Fruit fly (Drosophila melanogaster) whole organism, embryonic: ENCODE data around the gene Osi17.

ENCODE experiments used
- Aef1 ChIP-seq: fragments of 200-800 bp; sonication (Bioruptor generic); IDR thresholded peaks from 3 replicates; pipeline ENCODE4 v1.3.6; 2022; ENCODE audit warnings: missing biosample characterization, missing genetic modification characterization
- BtbVII ChIP-seq: fragments of 200-800 bp; sonication (Bioruptor generic); optimal IDR thresholded peaks from 3 replicates; lab custom pipeline; 2017; ENCODE audit warnings: missing biosample characterization, mild to moderate bottlenecking, missing genetic modification characterization
- CG1024 ChIP-seq: fragments of 200-800 bp; sonication (Bioruptor generic); IDR thresholded peaks from 2 replicates; pipeline ENCODE4 v1.3.6; 2022; ENCODE audit warnings: missing biosample characterization, missing genetic modification characterization
- CG10959 ChIP-seq: fragments of 200-800 bp; sonication (Bioruptor generic); IDR thresholded peaks from 2 replicates; pipeline ENCODE4 v1.3.6; 2022; ENCODE audit warnings: missing biosample characterization, missing genetic modification characterization
- CG10979 ChIP-seq: fragments of 200-800 bp; sonication (Bioruptor generic); optimal IDR thresholded peaks from 2 replicates; lab custom pipeline; 2018; ENCODE audit warnings: missing biosample characterization, mild to moderate bottlenecking, missing genetic modification characterization, moderate library complexity
- CG11247 ChIP-seq: fragments of 200-800 bp; sonication (Bioruptor generic); IDR thresholded peaks from 2 replicates; pipeline ENCODE4 v1.3.6; 2022; ENCODE audit warnings: missing biosample characterization, missing genetic modification characterization
- CG11504 ChIP-seq: fragments of 200-800 bp; sonication (Bioruptor generic); optimal IDR thresholded peaks from 3 replicates; lab custom pipeline; 2019; ENCODE audit warnings: missing biosample characterization, mild to moderate bottlenecking, missing genetic modification characterization, moderate library complexity
- CG12155 ChIP-seq: fragments of 200-800 bp; sonication (Bioruptor generic); optimal IDR thresholded peaks from 3 replicates; lab custom pipeline; 2016; ENCODE audit warnings: missing biosample characterization, missing genetic modification characterization
- CG12299 ChIP-seq: fragments of 200-800 bp; sonication (Bioruptor generic); optimal IDR thresholded peaks from 2 replicates; lab custom pipeline; 2018; ENCODE audit warnings: missing biosample characterization, mild to moderate bottlenecking, missing genetic modification characterization
- CG12744 ChIP-seq: fragments of 200-800 bp; sonication (Bioruptor generic); optimal IDR thresholded peaks from 2 replicates; lab custom pipeline; 2016; ENCODE audit warnings: missing biosample characterization, missing genetic modification characterization
- CG13894 ChIP-seq: fragments of 200-800 bp; sonication (Bioruptor generic); optimal IDR thresholded peaks from 3 replicates; lab custom pipeline; 2018; ENCODE audit warnings: missing biosample characterization, mild to moderate bottlenecking, missing genetic modification characterization, moderate library complexity
- CG14441 ChIP-seq: fragments of 200-800 bp; sonication (Bioruptor generic); IDR thresholded peaks from 2 replicates; pipeline ENCODE4 v1.3.6; 2022; ENCODE audit warnings: missing biosample characterization, missing genetic modification characterization
- CG14667 ChIP-seq: fragments of 200-800 bp; sonication (Bioruptor generic); IDR thresholded peaks from 2 replicates; pipeline ENCODE4 v1.3.6; 2022; ENCODE audit warnings: missing biosample characterization, missing genetic modification characterization
- CG17829 ChIP-seq: fragments of 200-800 bp; optimal IDR thresholded peaks from 2 replicates; lab custom pipeline; 2019; ENCODE audit warnings: missing biosample characterization, mild to moderate bottlenecking, missing genetic modification characterization, moderate library complexity
- CG18011 ChIP-seq: fragments of 200-800 bp; sonication (Bioruptor generic); optimal IDR thresholded peaks from 2 replicates; lab custom pipeline; 2017; ENCODE audit warnings: missing biosample characterization, missing genetic modification characterization, mild to moderate bottlenecking, moderate library complexity, missing genotype
- CG1832 ChIP-seq: fragments of 200-800 bp; sonication (Bioruptor generic); optimal IDR thresholded peaks from 2 replicates; lab custom pipeline; 2017; ENCODE audit warnings: missing biosample characterization, mild to moderate bottlenecking, missing genetic modification characterization, inconsistent platforms
- CG18599 ChIP-seq: fragments of 200-800 bp; sonication (Bioruptor generic); optimal IDR thresholded peaks from 3 replicates; lab custom pipeline; 2017; ENCODE audit warnings: missing biosample characterization, missing genetic modification characterization, mild to moderate bottlenecking, moderate library complexity, missing genetic modification reagents
- CG18764 ChIP-seq: fragments of 200-800 bp; sonication (Bioruptor generic); optimal IDR thresholded peaks from 3 replicates; lab custom pipeline; 2016; ENCODE audit warnings: missing biosample characterization, missing genetic modification characterization
- CG2120 ChIP-seq: fragments of 200-800 bp; sonication (Bioruptor generic); optimal IDR thresholded peaks from 3 replicates; lab custom pipeline; 2016; ENCODE audit warnings: missing biosample characterization, missing genetic modification characterization
- CG2129 ChIP-seq: fragments of 200-800 bp; sonication (Bioruptor generic); IDR thresholded peaks from 2 replicates; pipeline ENCODE4 v1.3.6; 2022; ENCODE audit warnings: missing biosample characterization, missing genetic modification characterization; ENCODE audit not compliant: partially characterized antibody
- CG2712 ChIP-seq: fragments of 200-800 bp; optimal IDR thresholded peaks from 3 replicates; lab custom pipeline; 2019; ENCODE audit warnings: missing biosample characterization, mild to moderate bottlenecking, missing genetic modification characterization, moderate library complexity
- CG4360 ChIP-seq: fragments of 200-800 bp; sonication (Bioruptor generic); IDR thresholded peaks from 2 replicates; pipeline ENCODE4 v1.3.6; 2022; ENCODE audit warnings: missing biosample characterization, missing genetic modification characterization
- CG7357 ChIP-seq: fragments of 200-800 bp; sonication (Bioruptor generic); IDR thresholded peaks from 3 replicates; pipeline ENCODE4 v1.3.6; 2022; ENCODE audit warnings: missing biosample characterization, missing genetic modification characterization
- CkIIα-i1 ChIP-seq: fragments of 200-800 bp; sonication (Bioruptor generic); IDR thresholded peaks from 2 replicates; pipeline ENCODE4 v1.3.6; 2022; ENCODE audit warnings: missing biosample characterization, missing genetic modification characterization
- HLH4C ChIP-seq: fragments of 200-800 bp; sonication (Bioruptor generic); IDR thresholded peaks from 3 replicates; pipeline ENCODE4 v1.3.6; 2022; ENCODE audit warnings: missing biosample characterization, missing genetic modification characterization; ENCODE audit not compliant: partially characterized antibody
- HmgD ChIP-seq: fragments of 200-800 bp; sonication (Bioruptor generic); optimal IDR thresholded peaks from 3 replicates; lab custom pipeline; 2016; ENCODE audit warnings: missing biosample characterization, missing genetic modification characterization
- Hmr ChIP-seq: fragments of 200-800 bp; sonication (Bioruptor generic); optimal IDR thresholded peaks from 3 replicates; lab custom pipeline; 2017; ENCODE audit warnings: mild to moderate bottlenecking, missing biosample characterization, missing genetic modification reagents, missing genetic modification characterization
- Jarid2 ChIP-seq: fragments of 200-800 bp; sonication (Bioruptor generic); optimal IDR thresholded peaks from 3 replicates; lab custom pipeline; 2017; ENCODE audit warnings: mild to moderate bottlenecking, missing biosample characterization, missing genetic modification reagents, missing genetic modification characterization
- Mad ChIP-seq: fragments of 200-800 bp; sonication (Bioruptor generic); optimal IDR thresholded peaks from 2 replicates; lab custom pipeline; 2016; ENCODE audit warnings: missing biosample characterization, missing genetic modification characterization
- Nf-YA ChIP-seq: fragments of 200-800 bp; sonication (Bioruptor generic); IDR thresholded peaks from 2 replicates; pipeline ENCODE4 v1.3.6; 2022; ENCODE audit warnings: missing biosample characterization, missing genetic modification characterization
- Tbp ChIP-seq: fragments of >200 bp; optimal IDR thresholded peaks from 2 replicates; lab custom pipeline; 2018; ENCODE audit warnings: missing biosample characterization, missing genetic modification characterization
- YL-1 ChIP-seq: fragments of 200-800 bp; sonication (Bioruptor generic); optimal IDR thresholded peaks from 3 replicates; lab custom pipeline; 2017; ENCODE audit warnings: missing biosample characterization, mild to moderate bottlenecking, missing genetic modification characterization
- ab ChIP-seq: fragments of 200-800 bp; sonication (Bioruptor generic); optimal IDR thresholded peaks from 2 replicates; lab custom pipeline; 2016; ENCODE audit warnings: missing biosample characterization, missing genetic modification characterization
- ac ChIP-seq: fragments of 200-800 bp; sonication (Bioruptor generic); optimal IDR thresholded peaks from 3 replicates; lab custom pipeline; 2017; ENCODE audit warnings: missing biosample characterization, mild to moderate bottlenecking, missing genetic modification characterization
- aop ChIP-seq: fragments of 200-800 bp; sonication (Bioruptor generic); IDR thresholded peaks from 2 replicates; pipeline ENCODE4 v1.3.6; 2022; ENCODE audit warnings: missing biosample characterization, missing genetic modification characterization
- ap ChIP-seq: fragments of 200-800 bp; sonication (Bioruptor generic); IDR thresholded peaks from 2 replicates; pipeline ENCODE4 v1.3.6; 2022; ENCODE audit warnings: missing biosample characterization, missing genetic modification characterization
- ase ChIP-seq: fragments of 200-800 bp; sonication (Bioruptor generic); IDR thresholded peaks from 3 replicates; pipeline ENCODE4 v1.3.6; 2022; ENCODE audit warnings: missing biosample characterization, missing genetic modification characterization
- bigmax ChIP-seq: fragments of 200-800 bp; sonication (Bioruptor generic); optimal IDR thresholded peaks from 2 replicates; lab custom pipeline; 2018; ENCODE audit warnings: missing biosample characterization, mild to moderate bottlenecking, missing genetic modification characterization
- esg ChIP-seq: fragments of 200-800 bp; sonication (Bioruptor generic); conservative IDR thresholded peaks from 2 replicates; pipeline ENCODE4 v1.3.6; 2022; ENCODE audit warnings: missing biosample characterization, missing genetic modification characterization
- exex ChIP-seq: fragments of 200-800 bp; sonication (Bioruptor generic); optimal IDR thresholded peaks from 4 replicates; lab custom pipeline; 2018; ENCODE audit warnings: missing biosample characterization, mild to moderate bottlenecking, missing genetic modification characterization, moderate library complexity
- grau ChIP-seq: fragments of 200-800 bp; optimal IDR thresholded peaks from 3 replicates; lab custom pipeline; 2019; ENCODE audit warnings: missing biosample characterization, mild to moderate bottlenecking, missing genetic modification characterization, moderate library complexity
- jing ChIP-seq: fragments of 200-800 bp; sonication (Bioruptor generic); optimal IDR thresholded peaks from 2 replicates; lab custom pipeline; 2018; ENCODE audit warnings: missing biosample characterization, mild to moderate bottlenecking, missing genetic modification characterization
- ken ChIP-seq: fragments of 200-800 bp; sonication (Bioruptor generic); IDR thresholded peaks from 3 replicates; pipeline ENCODE4 v1.3.6; 2022; ENCODE audit warnings: missing biosample characterization, missing genetic modification characterization
- pb ChIP-seq: fragments of 200-800 bp; sonication (Bioruptor generic); optimal IDR thresholded peaks from 3 replicates; lab custom pipeline; 2016; ENCODE audit warnings: missing biosample characterization, missing genetic modification characterization
- rib ChIP-seq: fragments of 200-800 bp; sonication (Bioruptor generic); IDR thresholded peaks from 2 replicates; pipeline ENCODE4 v1.3.6; 2022; ENCODE audit warnings: missing biosample characterization, missing genetic modification characterization
- run ChIP-seq: fragments of 200-800 bp; sonication (Bioruptor generic); optimal IDR thresholded peaks from 3 replicates; lab custom pipeline; 2018; ENCODE audit warnings: missing biosample characterization, mild to moderate bottlenecking, missing genetic modification characterization
- sim ChIP-seq: fragments of 200-800 bp; sonication (Bioruptor generic); IDR thresholded peaks from 2 replicates; pipeline ENCODE4 v1.3.6; 2022; ENCODE audit warnings: missing biosample characterization, missing genetic modification characterization
- sima ChIP-seq: fragments of 200-800 bp; sonication (Bioruptor generic); optimal IDR thresholded peaks from 2 replicates; lab custom pipeline; 2016; ENCODE audit warnings: missing biosample characterization, missing genetic modification characterization
- sisA ChIP-seq: fragments of 200-800 bp; sonication (Bioruptor generic); IDR thresholded peaks from 2 replicates; pipeline ENCODE4 v1.3.6; 2022; ENCODE audit warnings: missing biosample characterization, missing genetic modification characterization
- stc ChIP-seq: fragments of 200-800 bp; sonication (Bioruptor generic); IDR thresholded peaks from 2 replicates; pipeline ENCODE4 v1.3.6; 2022; ENCODE audit warnings: missing biosample characterization, missing genetic modification characterization
- tin ChIP-seq: fragments of 200-800 bp; sonication (Bioruptor generic); optimal IDR thresholded peaks from 3 replicates; lab custom pipeline; 2016; ENCODE audit warnings: missing biosample characterization, missing genetic modification characterization
- trem ChIP-seq: fragments of 200-800 bp; optimal IDR thresholded peaks from 3 replicates; lab custom pipeline; 2019; ENCODE audit warnings: missing biosample characterization, mild to moderate bottlenecking, missing genetic modification characterization, moderate library complexity

The Osi17 gene

dm6 chr3R:6368100-6368499 lies 56.5 kb downstream of the Osi17 start, which contains the start of gene CG42724 (continued):
- TF ChIP-seq CG1832 (GFP tag; lab: Kevin White, UChicago) (no peak), HLH4C (GFP tag; lab: Robert Waterston, UW) (no peak), CG10959 (GFP tag; lab: Robert Waterston, UW) (no peak), ase (GFP tag; lab: Robert Waterston, UW) (0 out of 3 replicates have a peak, but pooled peaks have one; percentile 38), CG18011 (GFP tag; lab: Kevin White, UChicago) (peak; percentile 42), jing (GFP tag; lab: Kevin White, UChicago) (no peak), ap (GFP tag; lab: Robert Waterston, UW) (no peak), CG1024 (GFP tag; lab: Robert Waterston, UW) (peak; percentile 35; the same call in 1 of the 2 replicates), Tbp (GFP tag; lab: Kevin White, UChicago) (no peak), HmgD (peak; percentile 48), Nf-YA (GFP tag; lab: Robert Waterston, UW) (no peak), ab (GFP tag; lab: Kevin White, UChicago) (peak; percentile 8), CG14441 (GFP tag; lab: Robert Waterston, UW) (peak; percentile 50), esg (peak; percentile 46), BtbVII (GFP tag; lab: Kevin White, UChicago) (no peak), trem (tag; lab: Kevin White, UChicago) (peak; percentile 71), tin (peak; percentile 42), YL-1 (peak; percentile 64), pb (peak; percentile 9), CG18599 (GFP tag; lab: Kevin White, UChicago) (no peak), CG11247 (GFP tag; lab: Robert Waterston, UW) (peak; percentile 60; the same call in 1 of the 2 replicates), CG18764 (peak; percentile 6), CG2712 (tag; lab: Kevin White, UChicago) (no peak), bigmax (no peak), Mad (GFP tag; lab: Kevin White, UChicago) (peak; percentile 65), CG4360 (GFP tag; lab: Robert Waterston, UW) (no peak), CG13894 (tag; lab: Kevin White, UChicago) (no peak), ac (GFP tag; lab: Kevin White, UChicago) (no peak), CG17829 (tag; lab: Kevin White, UChicago) (no peak), CG10979 (tag; lab: Kevin White, UChicago) (no peak), Aef1 (GFP tag; lab: Robert Waterston, UW) (peak; percentile 39; the same call in 2 of the 3 replicates), sisA (GFP tag; lab: Robert Waterston, UW) (peak; percentile 67), CG11504 (tag; lab: Kevin White, UChicago) (no peak), rib (no peak), CG14667 (GFP tag; lab: Robert Waterston, UW) (peak; percentile 18; the same call in 1 of the 2 replicates), CG12155 (GFP tag; lab: Kevin White, UChicago) (peak; percentile 100), CG12299 (tag; lab: Kevin White, UChicago) (peak; percentile 39), CG2120 (GFP tag; lab: Kevin White, UChicago) (peak; percentile 84), CG12744 (GFP tag; lab: Kevin White, UChicago) (peak; percentile 36), sima (GFP tag; lab: Kevin White, UChicago) (no peak), Hmr (no peak), sim (0 out of 2 replicates have a peak, but pooled peaks have one; percentile 18), CG7357 (no peak), stc (GFP tag; lab: Robert Waterston, UW) (peak; percentile 44; the same call in 1 of the 2 replicates), run (no peak), exex (tag; lab: Kevin White, UChicago) (no peak), CG2129 (GFP tag; lab: Robert Waterston, UW) (no peak), ken (GFP tag; lab: Robert Waterston, UW) (peak; percentile 63; the same call in 2 of the 3 replicates), CkIIα-i1 (GFP tag; lab: Robert Waterston, UW) (no peak), aop (GFP tag; lab: Robert Waterston, UW) (no peak), grau (tag; lab: Kevin White, UChicago) (no peak), Jarid2 (GFP tag; lab: Kevin White, UChicago) (no peak)
